Fruit fly (Drosophila melanogaster) whole organism, prepupa: ENCODE data around the gene CG6847.

Source experiments
- Blimp-1 ChIP-seq: fragments of 200-800 bp; sonication (Bioruptor generic); optimal IDR thresholded peaks from 3 replicates; lab custom pipeline; 2017; ENCODE audit warnings: missing biosample characterization, missing genetic modification characterization, mild to moderate bottlenecking, moderate library complexity, missing genetic modification reagents
- CG10631 ChIP-seq: fragments of 200-800 bp; sonication (Bioruptor generic); optimal IDR thresholded peaks from 2 replicates; lab custom pipeline; 2016; ENCODE audit warnings: missing biosample characterization, missing genetic modification characterization
- CG10669 ChIP-seq: fragments of 200-800 bp; sonication (Bioruptor generic); optimal IDR thresholded peaks from 3 replicates; lab custom pipeline; 2018; ENCODE audit warnings: missing biosample characterization, mild to moderate bottlenecking, missing genetic modification characterization, moderate library complexity
- CG11294 ChIP-seq: fragments of 200-800 bp; sonication (Bioruptor generic); IDR thresholded peaks from 2 replicates; pipeline ENCODE4 v1.3.6; 2022; ENCODE audit warnings: missing biosample characterization, missing genetic modification characterization
- CG11902 ChIP-seq: fragments of 200-800 bp; sonication (Bioruptor generic); optimal IDR thresholded peaks from 3 replicates; lab custom pipeline; 2016; ENCODE audit warnings: missing biosample characterization, missing genetic modification characterization
- CG15336 ChIP-seq: fragments of 200-800 bp; sonication (Bioruptor generic); IDR thresholded peaks from 2 replicates; pipeline ENCODE4 v1.3.6; 2022; ENCODE audit warnings: missing biosample characterization, missing genetic modification characterization
- CG1621 ChIP-seq: fragments of 200-800 bp; sonication (Bioruptor generic); optimal IDR thresholded peaks from 3 replicates; lab custom pipeline; 2018; ENCODE audit warnings: missing biosample characterization, mild to moderate bottlenecking, missing genetic modification characterization
- CG16779 ChIP-seq: fragments of 200-800 bp; sonication (Bioruptor generic); optimal IDR thresholded peaks from 3 replicates; lab custom pipeline; 2017; ENCODE audit warnings: missing biosample characterization, mild to moderate bottlenecking, missing genetic modification characterization
- CG31627 ChIP-seq: fragments of 200-800 bp; sonication (Bioruptor generic); optimal IDR thresholded peaks from 3 replicates; lab custom pipeline; 2016; ENCODE audit warnings: missing biosample characterization, missing genetic modification characterization
- CG34406 ChIP-seq: fragments of 200-800 bp; sonication (Bioruptor generic); optimal IDR thresholded peaks from 3 replicates; lab custom pipeline; 2016; ENCODE audit warnings: missing biosample characterization, missing genetic modification characterization
- CG3919 ChIP-seq: fragments of 200-800 bp; sonication (Bioruptor generic); optimal IDR thresholded peaks from 3 replicates; lab custom pipeline; 2016; ENCODE audit warnings: missing biosample characterization, missing genetic modification characterization
- CG4318 ChIP-seq: fragments of 200-800 bp; sonication (Bioruptor generic); optimal IDR thresholded peaks from 3 replicates; lab custom pipeline; 2017; ENCODE audit warnings: missing biosample characterization, mild to moderate bottlenecking, missing genetic modification characterization
- CG6163 ChIP-seq: fragments of 200-800 bp; sonication (Bioruptor generic); IDR thresholded peaks from 3 replicates; pipeline ENCODE4 v1.3.6; 2022; ENCODE audit warnings: missing biosample characterization, missing genetic modification characterization
- CG6276 ChIP-seq: fragments of 200-800 bp; sonication (Bioruptor generic); optimal IDR thresholded peaks from 2 replicates; lab custom pipeline; 2017; ENCODE audit warnings: missing biosample characterization, mild to moderate bottlenecking, missing genetic modification characterization
- CG6792 ChIP-seq: fragments of 200-800 bp; sonication (Bioruptor generic); optimal IDR thresholded peaks from 3 replicates; lab custom pipeline; 2016; ENCODE audit warnings: missing biosample characterization, missing genetic modification characterization
- CG6808 ChIP-seq: fragments of 200-800 bp; sonication (Bioruptor generic); optimal IDR thresholded peaks from 3 replicates; lab custom pipeline; 2017; ENCODE audit warnings: missing biosample characterization, missing genetic modification characterization, mild to moderate bottlenecking, moderate library complexity, missing genetic modification reagents
- CG6854 ChIP-seq: fragments of 200-800 bp; sonication (Bioruptor generic); optimal IDR thresholded peaks from 2 replicates; lab custom pipeline; 2017; ENCODE audit warnings: missing biosample characterization, mild to moderate bottlenecking, missing genetic modification characterization
- CG7368 ChIP-seq: fragments of 200-800 bp; sonication (Bioruptor generic); optimal IDR thresholded peaks from 3 replicates; lab custom pipeline; 2016; ENCODE audit warnings: missing biosample characterization, missing genetic modification characterization
- CG8119 ChIP-seq: fragments of 200-800 bp; sonication (Bioruptor generic); IDR thresholded peaks from 3 replicates; pipeline ENCODE4 v1.3.6; 2022; ENCODE audit warnings: missing biosample characterization, missing genetic modification characterization
- CG8319 ChIP-seq: fragments of 200-800 bp; sonication (Bioruptor generic); optimal IDR thresholded peaks from 3 replicates; lab custom pipeline; 2016; ENCODE audit warnings: missing biosample characterization, missing genetic modification characterization
- CG9139 ChIP-seq: fragments of 200-800 bp; sonication (Bioruptor generic); optimal IDR thresholded peaks from 3 replicates; lab custom pipeline; 2017; ENCODE audit warnings: missing biosample characterization, mild to moderate bottlenecking, missing genetic modification characterization
- Eip78C ChIP-seq: fragments of 200-800 bp; sonication (Bioruptor generic); peaks from one replicate; lab custom pipeline; 2016; ENCODE audit warnings: missing biosample characterization, missing genetic modification characterization
- Eip93F ChIP-seq: fragments of 200-800 bp; sonication (Bioruptor generic); optimal IDR thresholded peaks from 2 replicates; lab custom pipeline; 2016; ENCODE audit warnings: missing biosample characterization, mild to moderate bottlenecking, missing genetic modification characterization
- Ets96B ChIP-seq: fragments of 200-800 bp; optimal IDR thresholded peaks from 2 replicates; lab custom pipeline; 2019; ENCODE audit warnings: missing biosample characterization, mild to moderate bottlenecking, missing genetic modification characterization, moderate library complexity
- Gug ChIP-seq: fragments of 200-800 bp; sonication (Bioruptor generic); IDR thresholded peaks from 2 replicates; pipeline ENCODE4 v1.3.6; 2022; ENCODE audit warnings: missing biosample characterization, missing genetic modification characterization
- Hr38 ChIP-seq: sonication (Bioruptor generic); optimal IDR thresholded peaks from 2 replicates; lab custom pipeline; 2016; ENCODE audit warnings: missing biosample characterization, missing genetic modification characterization
- Hr39 ChIP-seq: fragments of 200-800 bp; sonication (Bioruptor generic); optimal IDR thresholded peaks from 2 replicates; lab custom pipeline; 2016; ENCODE audit warnings: missing biosample characterization, missing genetic modification characterization
- Hr4 ChIP-seq: fragments of 200-800 bp; sonication (Bioruptor generic); optimal IDR thresholded peaks from 3 replicates; lab custom pipeline; 2016; ENCODE audit warnings: missing biosample characterization, missing genetic modification characterization
- Lpt ChIP-seq: fragments of 200-800 bp; sonication (Bioruptor generic); optimal IDR thresholded peaks from 3 replicates; lab custom pipeline; 2016; ENCODE audit warnings: missing biosample characterization, missing genetic modification characterization
- OdsH ChIP-seq: fragments of 200-800 bp; sonication (Bioruptor generic); optimal IDR thresholded peaks from 3 replicates; lab custom pipeline; 2016; ENCODE audit warnings: missing biosample characterization, missing genetic modification characterization
- Sox102F ChIP-seq: fragments of 200-800 bp; sonication (Bioruptor generic); optimal IDR thresholded peaks from 2 replicates; lab custom pipeline; 2016; ENCODE audit warnings: missing biosample characterization, mild to moderate bottlenecking, missing genetic modification characterization
- Sox14 ChIP-seq: fragments of 200-800 bp; sonication (Bioruptor generic); optimal IDR thresholded peaks from 3 replicates; lab custom pipeline; 2016; ENCODE audit warnings: missing biosample characterization, missing genetic modification characterization
- Sox15 ChIP-seq: fragments of 200-800 bp; sonication (Bioruptor generic); optimal IDR thresholded peaks from 3 replicates; lab custom pipeline; 2016; ENCODE audit warnings: missing biosample characterization, missing genetic modification characterization
- achi ChIP-seq: fragments of 200-800 bp; sonication (Bioruptor generic); optimal IDR thresholded peaks from 3 replicates; lab custom pipeline; 2016; ENCODE audit warnings: missing biosample characterization, missing genetic modification characterization
- cyc ChIP-seq: fragments of 200-800 bp; sonication (Bioruptor generic); optimal IDR thresholded peaks from 3 replicates; lab custom pipeline; 2016; ENCODE audit warnings: missing biosample characterization, missing genetic modification characterization
- dac ChIP-seq: fragments of 200-800 bp; sonication (Bioruptor generic); optimal IDR thresholded peaks from 2 replicates; lab custom pipeline; 2017; ENCODE audit warnings: missing biosample characterization, mild to moderate bottlenecking, missing genetic modification characterization
- dsx ChIP-seq: fragments of 200-800 bp; optimal IDR thresholded peaks from 3 replicates; lab custom pipeline; 2019; ENCODE audit warnings: missing biosample characterization, mild to moderate bottlenecking, missing genetic modification characterization, moderate library complexity; ENCODE audit not compliant: poor library complexity, severe bottlenecking
- fd59A ChIP-seq: fragments of 200-800 bp; sonication (Bioruptor generic); optimal IDR thresholded peaks from 2 replicates; lab custom pipeline; 2017; ENCODE audit warnings: missing biosample characterization, mild to moderate bottlenecking, missing genetic modification characterization, missing genetic modification reagents
- lz ChIP-seq: fragments of 200-800 bp; sonication (Bioruptor generic); optimal IDR thresholded peaks from 3 replicates; lab custom pipeline; 2016; ENCODE audit warnings: missing biosample characterization, missing genetic modification characterization
- net ChIP-seq: fragments of 200-800 bp; sonication (Bioruptor generic); optimal IDR thresholded peaks from 3 replicates; lab custom pipeline; 2016; ENCODE audit warnings: missing biosample characterization, missing genetic modification characterization
- spab ChIP-seq: fragments of 200-800 bp; sonication (Bioruptor generic); optimal IDR thresholded peaks from 2 replicates; lab custom pipeline; 2017; ENCODE audit warnings: missing biosample characterization, mild to moderate bottlenecking, missing genetic modification characterization, missing genetic modification reagents
- ss ChIP-seq, 2 experiments: fragments of 200-800 bp; sonication (Bioruptor generic); optimal IDR thresholded peaks; 2 replicates in 1 of 2; 3 replicates in 1 of 2; lab custom pipeline; 2017 to 2018; ENCODE audit warnings: mild to moderate bottlenecking in 2 of 2, missing biosample characterization in 2 of 2, missing genetic modification characterization in 2 of 2, moderate library complexity in 1 of 2
- svp ChIP-seq: fragments of 200-800 bp; sonication (Bioruptor generic); peaks from one replicate; lab custom pipeline; 2016; ENCODE audit warnings: missing biosample characterization, missing genetic modification characterization
- topi ChIP-seq: fragments of 200-800 bp; sonication (Bioruptor generic); optimal IDR thresholded peaks from 3 replicates; lab custom pipeline; 2016; ENCODE audit warnings: missing biosample characterization, missing genetic modification characterization

Gene CG6847

DNA sequence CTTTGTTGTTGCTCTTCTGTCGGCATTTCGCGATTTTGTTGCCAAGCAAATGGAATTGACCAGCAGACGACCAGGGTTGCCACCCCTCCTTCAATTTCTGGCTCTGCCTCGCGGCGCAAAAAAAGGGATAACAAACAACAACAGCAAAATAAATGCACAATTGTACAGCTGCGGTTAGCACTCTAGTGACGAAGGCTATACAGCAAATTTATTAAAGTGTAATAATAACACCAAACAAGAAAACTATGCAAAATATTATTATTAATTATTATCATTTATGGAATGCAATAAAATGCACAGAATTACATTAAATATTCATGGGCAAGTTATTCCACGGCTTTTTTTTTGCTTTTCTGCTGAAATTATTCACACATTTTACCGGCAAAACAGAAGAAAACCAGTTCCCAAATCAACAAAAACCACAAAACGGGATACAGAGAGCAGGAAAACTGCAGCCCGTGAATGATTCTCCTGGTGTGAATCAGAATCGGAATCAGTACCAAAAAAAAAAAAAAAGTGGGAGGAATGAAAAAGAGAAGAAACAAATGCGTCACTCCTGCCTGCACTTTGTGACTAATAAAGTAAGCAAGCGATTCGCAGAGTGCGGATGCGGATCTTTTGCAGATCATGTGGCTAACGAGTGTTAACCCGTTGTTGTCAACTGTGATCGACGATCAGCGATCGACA lies 31.9 kb upstream of the CG6847 start (continued):
- TF ChIP-seq CG6276 (peak; percentile 5), Ets96B (tag; lab: Kevin White, UChicago) (peak; percentile 41), achi (GFP tag; lab: Kevin White, UChicago) (peak; percentile 38), cyc (peak; percentile 52), Eip78C (peak; percentile 91), dsx (GFP tag; lab: Kevin White, UChicago) (peak; percentile 27), CG8319 (GFP tag; lab: Kevin White, UChicago) (no peak), Sox14 (peak; percentile 5), CG7368 (GFP tag; lab: Kevin White, UChicago) (peak; percentile 20), CG16779 (tag; lab: Kevin White, UChicago) (no peak), CG3919 (GFP tag; lab: Kevin White, UChicago) (peak; percentile 61), fd59A (peak; percentile 7), Lpt (GFP tag; lab: Kevin White, UChicago) (peak; percentile 22), svp (GFP tag; lab: Kevin White, UChicago) (peak; percentile 69), Blimp-1 (GFP tag; lab: Kevin White, UChicago) (peak; percentile 14), Hr39 (GFP tag; lab: Kevin White, UChicago) (peak; percentile 51), Hr4 (GFP tag; lab: Kevin White, UChicago) (peak; percentile 53), Sox15 (GFP tag; lab: Kevin White, UChicago) (no peak), Sox102F (peak; percentile 72), spab (GFP tag; lab: Kevin White, UChicago) (peak; percentile 26), CG11902 (GFP tag; lab: Kevin White, UChicago) (peak; percentile 14), CG4318 (GFP tag; lab: Kevin White, UChicago) (peak; percentile 42), net (peak; percentile 33), OdsH (GFP tag; lab: Kevin White, UChicago) (peak; percentile 58), CG9139 (GFP tag; lab: Kevin White, UChicago) (peak; percentile 57), CG31627 (GFP tag; lab: Kevin White, UChicago) (peak; percentile 38), Hr38 (GFP tag; lab: Kevin White, UChicago) (no peak), dac (GFP tag; lab: Kevin White, UChicago) (no peak), CG6792 (GFP tag; lab: Kevin White, UChicago) (peak; percentile 66), lz (GFP tag; lab: Kevin White, UChicago) (peak; percentile 52), topi (peak; percentile 68), CG6163 (GFP tag; lab: Robert Waterston, UW) (peak; percentile 58), ss (GFP tag; optimal IDR thresholded peaks at IDR 0.05; lab: Kevin White, UChicago) (peak; percentile 60 to 75)

DNA sequence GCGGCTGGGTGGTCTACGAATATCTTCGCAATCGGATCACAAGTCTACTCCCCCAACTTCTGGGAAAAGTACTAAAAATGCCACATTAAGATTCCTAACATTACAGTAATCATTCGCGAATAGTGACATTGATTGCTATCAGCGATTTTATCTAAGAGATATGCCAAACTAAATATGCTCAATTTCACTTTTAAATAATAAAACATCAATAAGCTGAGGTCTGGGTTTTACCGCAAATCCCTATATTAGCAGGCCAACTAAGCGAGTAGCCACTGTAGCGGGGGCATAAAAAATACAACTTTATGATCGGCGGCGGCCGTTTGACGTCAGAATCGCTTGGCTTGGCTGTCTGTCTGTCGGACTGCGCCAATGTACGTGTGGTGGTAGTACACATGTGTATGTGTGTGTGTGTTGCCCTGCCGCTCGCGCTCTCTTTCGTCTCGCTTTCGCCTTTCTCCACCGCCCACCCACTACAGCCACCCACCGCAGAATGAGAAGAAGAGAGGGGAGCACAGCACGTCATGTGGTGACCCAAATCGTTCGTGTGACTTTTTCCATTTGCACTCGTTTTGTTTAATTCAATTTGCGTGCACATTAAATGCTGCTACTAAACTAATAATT lies 30.9 kb upstream of the CG6847 start:
- peak; percentile 96 for TF ChIP-seq lz (GFP tag; lab: Kevin White, UChicago)
- TF ChIP-seq CG1621: peak; percentile 77
- TF ChIP-seq Gug (GFP tag; lab: Robert Waterston, UW): peak; percentile 89
- TF ChIP-seq CG3919 (GFP tag; lab: Kevin White, UChicago): peak; percentile 85
- peak; percentile 58 for TF ChIP-seq Hr38 (GFP tag; lab: Kevin White, UChicago)
- TF ChIP-seq achi (GFP tag; lab: Kevin White, UChicago): peak; percentile 89
- peak; percentile 92 for TF ChIP-seq cyc
- TF ChIP-seq fd59A: peak; percentile 76
- peak; percentile 89 for TF ChIP-seq CG6276
- TF ChIP-seq Eip93F (GFP tag; lab: Kevin White, UChicago): peak; percentile 92
- TF ChIP-seq Hr39 (GFP tag; lab: Kevin White, UChicago): peak; percentile 97
- TF ChIP-seq CG8119 (GFP tag; lab: Robert Waterston, UW): peak; percentile 92
- peak; percentile 97 for TF ChIP-seq Eip78C
- TF ChIP-seq Hr4 (GFP tag; lab: Kevin White, UChicago): peak; percentile 95
- TF ChIP-seq ss (GFP tag; optimal IDR thresholded peaks at IDR 0.05; lab: Kevin White, UChicago): peak; percentile 54 to 80
- TF ChIP-seq Sox102F: peak; percentile 93
- peak; percentile 85 for TF ChIP-seq CG34406 (GFP tag; lab: Kevin White, UChicago)
- peak; percentile 72 for TF ChIP-seq CG6808 (GFP tag; lab: Kevin White, UChicago)
- TF ChIP-seq CG31627 (GFP tag; lab: Kevin White, UChicago): peak; percentile 97
- peak; percentile 75 for TF ChIP-seq Blimp-1 (GFP tag; lab: Kevin White, UChicago)
- peak; percentile 91 for TF ChIP-seq CG4318 (GFP tag; lab: Kevin White, UChicago)
- peak; percentile 89 for TF ChIP-seq CG11294
- peak; percentile 83 for TF ChIP-seq CG11902 (GFP tag; lab: Kevin White, UChicago)
- TF ChIP-seq CG10631 (GFP tag; lab: Kevin White, UChicago): peak; percentile 88
- TF ChIP-seq CG6854 (GFP tag; lab: Kevin White, UChicago): peak; percentile 65
- TF ChIP-seq CG16779 (tag; lab: Kevin White, UChicago): peak; percentile 64
- peak; percentile 77 for TF ChIP-seq CG10669 (GFP tag; lab: Kevin White, UChicago)
- TF ChIP-seq topi: peak; percentile 92
- TF ChIP-seq OdsH (GFP tag; lab: Kevin White, UChicago): peak; percentile 93
- TF ChIP-seq CG15336 (GFP tag; lab: Robert Waterston, UW): peak; percentile 89
- peak; percentile 87 for TF ChIP-seq Lpt (GFP tag; lab: Kevin White, UChicago)
